Worm (Caenorhabditis elegans) whole organism, L1 larva: ENCODE data around the gene C34D4.10.

ENCODE experiments used
- lin-35 ChIP-seq, 2 experiments: fragments of 150-350 bp; optimal IDR thresholded peaks; 2 replicates each; lab custom pipeline; 2014; ENCODE audit warnings: missing biosample characterization in 2 of 2, missing genetic modification characterization in 2 of 2, missing genetic modification reagents in 2 of 2
- nhr-237 ChIP-seq: fragments of 150-350 bp; optimal IDR thresholded peaks from 2 replicates; lab custom pipeline; 2014; ENCODE audit warnings: missing biosample characterization, missing genetic modification characterization
- sptf-1 ChIP-seq: fragments of 150-350 bp; optimal IDR thresholded peaks from 2 replicates; lab custom pipeline; 2014; ENCODE audit warnings: missing biosample characterization, missing genetic modification characterization

ce11 chrIV:7072110-7072509 lies 49.1 kb downstream of the C34D4.10 start, which contains the start of gene srg-48:
- TF ChIP-seq sptf-1 (tag; lab: Kevin White, UChicago): no peak
- no peak for TF ChIP-seq lin-35 (GFP tag; optimal IDR thresholded peaks at IDR 0.05; lab: Kevin White, UChicago)
- TF ChIP-seq nhr-237 (tag; lab: Kevin White, UChicago): no peak
